Worm (Caenorhabditis elegans) whole organism, L2 larva: ENCODE data around the gene C34C12.9.

ENCODE experiments used
- C34F6.9 ChIP-seq: fragments of 150-350 bp; optimal IDR thresholded peaks from 2 replicates; lab custom pipeline; 2014; ENCODE audit warnings: missing biosample characterization, missing genetic modification characterization
- F13H6.1 ChIP-seq: sonication (generic microtip); optimal IDR thresholded peaks from 2 replicates; lab custom pipeline; 2016; ENCODE audit warnings: missing genetic modification characterization, missing compliant biosample characterization
- R02D3.7 ChIP-seq: fragments of 150-350 bp; optimal IDR thresholded peaks from 2 replicates; lab custom pipeline; 2014; ENCODE audit warnings: missing biosample characterization, missing genetic modification characterization
- Y55F3AM.14 ChIP-seq: fragments of 200-800 bp; sonication (Bioruptor generic); optimal IDR thresholded peaks from 2 replicates; lab custom pipeline; 2018; ENCODE audit warnings: mild to moderate bottlenecking, missing genetic modification characterization, missing compliant biosample characterization
- ZK546.5 ChIP-seq: sonication (generic microtip); optimal IDR thresholded peaks from 2 replicates; lab custom pipeline; 2017; ENCODE audit warnings: missing biosample characterization, missing genetic modification characterization
- alr-1 ChIP-seq: fragments of 150-350 bp; optimal IDR thresholded peaks from 2 replicates; lab custom pipeline; 2014; ENCODE audit warnings: missing biosample characterization, missing genetic modification characterization
- aly-2 ChIP-seq: fragments of 150-350 bp; optimal IDR thresholded peaks from 2 replicates; lab custom pipeline; 2014; ENCODE audit warnings: missing biosample characterization, missing genetic modification characterization
- ama-1 ChIP-seq: fragments of 150-350 bp; optimal IDR thresholded peaks from 2 replicates; lab custom pipeline; 2018; ENCODE audit warnings: inconsistent platforms
- blmp-1 ChIP-seq: sonication (generic microtip); optimal IDR thresholded peaks from 2 replicates; lab custom pipeline; 2017; ENCODE audit warnings: missing genetic modification characterization, mild to moderate bottlenecking, missing compliant biosample characterization, antibody characterized with exemption, moderate library complexity; ENCODE audit not compliant: insufficient read depth
- ceh-16 ChIP-seq: fragments of 150-350 bp; optimal IDR thresholded peaks from 2 replicates; lab custom pipeline; 2014; ENCODE audit warnings: missing biosample characterization, missing genetic modification characterization
- ceh-82 ChIP-seq: fragments of 150-350 bp; optimal IDR thresholded peaks from 2 replicates; lab custom pipeline; 2014; ENCODE audit warnings: missing biosample characterization, missing genetic modification characterization
- crh-2 ChIP-seq: sonication (generic microtip); optimal IDR thresholded peaks from 2 replicates; lab custom pipeline; 2017; ENCODE audit warnings: missing biosample characterization, missing genetic modification characterization
- dmd-4 ChIP-seq: sonication (generic microtip); optimal IDR thresholded peaks from 2 replicates; lab custom pipeline; 2017; ENCODE audit warnings: missing biosample characterization, missing genetic modification characterization
- egl-27 ChIP-seq: sonication (generic microtip); optimal IDR thresholded peaks from 3 replicates; lab custom pipeline; 2017; ENCODE audit warnings: missing biosample characterization, missing genetic modification reagents, missing genetic modification characterization
- elt-1 ChIP-seq: fragments of 150-350 bp; optimal IDR thresholded peaks from 2 replicates; lab custom pipeline; 2014; ENCODE audit warnings: missing biosample characterization, missing genetic modification characterization
- elt-3 ChIP-seq: sonication (generic microtip); optimal IDR thresholded peaks from 2 replicates; lab custom pipeline; 2017; ENCODE audit warnings: missing biosample characterization, missing genetic modification characterization
- fos-1 ChIP-seq: fragments of 150-350 bp; optimal IDR thresholded peaks from 2 replicates; lab custom pipeline; 2014; ENCODE audit warnings: missing biosample characterization, missing genetic modification characterization
- gmeb-1 ChIP-seq: fragments of 150-350 bp; optimal IDR thresholded peaks from 2 replicates; lab custom pipeline; 2014; ENCODE audit warnings: missing biosample characterization, missing genetic modification characterization
- lin-11 ChIP-seq: fragments of 150-350 bp; sonication (generic microtip); optimal IDR thresholded peaks from 2 replicates; lab custom pipeline; 2014; ENCODE audit warnings: missing biosample characterization, missing genetic modification characterization, inconsistent platforms, mixed read lengths
- lin-13 ChIP-seq: fragments of 150-350 bp; optimal IDR thresholded peaks from 2 replicates; lab custom pipeline; 2014; ENCODE audit warnings: missing biosample characterization, missing genetic modification reagents, missing genetic modification characterization
- lin-39 ChIP-seq: fragments of 150-350 bp; optimal IDR thresholded peaks from 2 replicates; lab custom pipeline; 2014; ENCODE audit warnings: missing biosample characterization, missing genetic modification reagents, missing genetic modification characterization
- lsy-2 ChIP-seq, 2 experiments: fragments of 150-350 bp in 1 of 2; sonication (generic microtip) in 1 of 2; optimal IDR thresholded peaks; 2 replicates each; lab custom pipeline; 2014 to 2017; ENCODE audit warnings: missing biosample characterization in 2 of 2, missing genetic modification characterization in 2 of 2
- mab-5 ChIP-seq: fragments of 150-350 bp; optimal IDR thresholded peaks from 2 replicates; lab custom pipeline; 2014; ENCODE audit warnings: missing biosample characterization, missing genetic modification characterization
- mbf-1 ChIP-seq: sonication (generic microtip); optimal IDR thresholded peaks from 2 replicates; lab custom pipeline; 2017; ENCODE audit warnings: missing biosample characterization, missing genetic modification characterization
- mdl-1 ChIP-seq, 2 experiments: fragments of 150-350 bp in 1 of 2; sonication (generic microtip) in 1 of 2; optimal IDR thresholded peaks; 2 replicates each; lab custom pipeline; 2017; ENCODE audit warnings: missing biosample characterization in 2 of 2, missing genetic modification characterization in 2 of 2
- nhr-10 ChIP-seq: sonication (generic microtip); optimal IDR thresholded peaks from 2 replicates; lab custom pipeline; 2017; ENCODE audit warnings: missing biosample characterization, missing genetic modification characterization
- nhr-11 ChIP-seq: fragments of 150-350 bp; optimal IDR thresholded peaks from 2 replicates; lab custom pipeline; 2014; ENCODE audit warnings: missing biosample characterization, missing genetic modification characterization
- nhr-12 ChIP-seq: fragments of 150-350 bp; optimal IDR thresholded peaks from 2 replicates; lab custom pipeline; 2014; ENCODE audit warnings: missing biosample characterization, missing genetic modification characterization
- nhr-129 ChIP-seq: fragments of 150-350 bp; optimal IDR thresholded peaks from 2 replicates; lab custom pipeline; 2014; ENCODE audit warnings: missing biosample characterization, missing genetic modification characterization
- nhr-21 ChIP-seq: fragments of 150-350 bp; optimal IDR thresholded peaks from 2 replicates; lab custom pipeline; 2014; ENCODE audit warnings: missing biosample characterization, missing genetic modification characterization
- nhr-23 ChIP-seq: fragments of 150-350 bp; optimal IDR thresholded peaks from 2 replicates; lab custom pipeline; 2014; ENCODE audit warnings: missing biosample characterization, missing genetic modification reagents, missing genetic modification characterization
- nhr-237 ChIP-seq: fragments of 150-350 bp; optimal IDR thresholded peaks from 2 replicates; lab custom pipeline; 2014; ENCODE audit warnings: missing biosample characterization, missing genetic modification characterization
- nhr-25 ChIP-seq: fragments of 150-350 bp; sonication (generic microtip); optimal IDR thresholded peaks from 3 replicates; lab custom pipeline; 2014; ENCODE audit warnings: missing biosample characterization, missing genetic modification characterization
- nhr-6 ChIP-seq: fragments of 150-350 bp; optimal IDR thresholded peaks from 2 replicates; lab custom pipeline; 2014; ENCODE audit warnings: missing biosample characterization, missing genetic modification characterization
- nhr-77 ChIP-seq: fragments of 150-350 bp; optimal IDR thresholded peaks from 2 replicates; lab custom pipeline; 2014; ENCODE audit warnings: missing biosample characterization, missing genetic modification characterization
- peb-1 ChIP-seq: fragments of 150-350 bp; optimal IDR thresholded peaks from 2 replicates; lab custom pipeline; 2014; ENCODE audit warnings: missing biosample characterization, missing genetic modification characterization
- sem-4 ChIP-seq: fragments of 150-350 bp; optimal IDR thresholded peaks from 2 replicates; lab custom pipeline; 2014; ENCODE audit warnings: missing biosample characterization, missing genetic modification reagents, missing genetic modification characterization
- skn-1 ChIP-seq: sonication (generic microtip); optimal IDR thresholded peaks from 2 replicates; lab custom pipeline; 2017; ENCODE audit warnings: missing biosample characterization, missing genetic modification characterization
- sma-3 ChIP-seq: sonication (generic microtip); optimal IDR thresholded peaks from 2 replicates; lab custom pipeline; 2016; ENCODE audit warnings: missing genetic modification reagents, missing genetic modification characterization, missing compliant biosample characterization
- sma-9 ChIP-seq, 2 experiments: fragments of 150-350 bp in 1 of 2; sonication (generic microtip) in 1 of 2; optimal IDR thresholded peaks; 2 replicates each; lab custom pipeline; 2014 to 2016; ENCODE audit warnings: missing genetic modification characterization in 2 of 2, mild to moderate bottlenecking in 1 of 2, missing biosample characterization in 1 of 2, missing compliant biosample characterization in 1 of 2, missing genetic modification reagents in 1 of 2, moderate library complexity in 1 of 2
- snpc-4 ChIP-seq: fragments of 150-350 bp; optimal IDR thresholded peaks from 2 replicates; lab custom pipeline; 2014; ENCODE audit warnings: missing biosample characterization, missing genetic modification characterization
- unc-39 ChIP-seq: fragments of 150-350 bp; optimal IDR thresholded peaks from 2 replicates; lab custom pipeline; 2014; ENCODE audit warnings: missing biosample characterization, missing genetic modification characterization
- unc-55 ChIP-seq: fragments of 150-350 bp; sonication (generic microtip); optimal IDR thresholded peaks from 3 replicates; lab custom pipeline; 2014; ENCODE audit warnings: missing biosample characterization, missing genetic modification reagents, missing genetic modification characterization
- unc-62 ChIP-seq: fragments of 150-350 bp; optimal IDR thresholded peaks from 2 replicates; lab custom pipeline; 2014; ENCODE audit warnings: missing biosample characterization, missing genetic modification reagents, missing genetic modification characterization
- zag-1 ChIP-seq: fragments of 150-350 bp; optimal IDR thresholded peaks from 2 replicates; lab custom pipeline; 2014; ENCODE audit warnings: missing biosample characterization, missing genetic modification characterization
- ztf-1 ChIP-seq: fragments of 200-800 bp; sonication (Bioruptor generic); conservative IDR thresholded peaks from 2 replicates; pipeline ENCODE4 v1.3.6; 2022; ENCODE audit warnings: missing genetic modification characterization, missing compliant biosample characterization
- ztf-11 ChIP-seq: sonication (generic microtip); optimal IDR thresholded peaks from 2 replicates; lab custom pipeline; 2017; ENCODE audit warnings: missing biosample characterization, missing genetic modification characterization
- ztf-4 ChIP-seq: fragments of 150-350 bp; optimal IDR thresholded peaks from 2 replicates; lab custom pipeline; 2014; ENCODE audit warnings: missing biosample characterization, missing genetic modification characterization

The C34C12.9 gene

ce11 chrIII:3505051-3505548, 29.8 kb upstream of the C34C12.9 start, which contains the start of gene lias-1:
Gene lias-1, minus strand, starts transcription at chrIII:3505101.
- TF ChIP-seq dmd-4 (tag; lab: Kevin White, UChicago) (no peak), R02D3.7 (tag; lab: Kevin White, UChicago) (no peak), nhr-23 (tag; lab: Kevin White, UChicago) (no peak), elt-1 (tag; lab: Kevin White, UChicago) (no peak), zag-1 (tag; lab: Kevin White, UChicago) (peak; percentile 29), egl-27 (no peak), nhr-6 (tag; lab: Kevin White, UChicago) (no peak), peb-1 (tag; lab: Kevin White, UChicago) (no peak), nhr-25 (tag; lab: Kevin White, UChicago) (peak; percentile 86), mdl-1 (tag; optimal IDR thresholded peaks at IDR 0.05; lab: Kevin White, UChicago) (peak in 1 of 2 experiments; percentile 21), ceh-82 (no peak), sma-9 (GFP tag; optimal IDR thresholded peaks at IDR 0.05; lab: Kevin White, UChicago) (peak; percentile 55), sma-9 (tag; optimal IDR thresholded peaks at IDR 0.05; lab: Kevin White, UChicago) (no peak), gmeb-1 (tag; lab: Kevin White, UChicago) (peak; percentile 79), nhr-237 (tag; lab: Kevin White, UChicago) (no peak), nhr-10 (tag; lab: Kevin White, UChicago) (no peak), ztf-11 (tag; lab: Kevin White, UChicago) (no peak), snpc-4 (tag; lab: Kevin White, UChicago) (peak; percentile 57), Y55F3AM.14 (no peak), nhr-21 (tag; lab: Kevin White, UChicago) (peak; percentile 71), mbf-1 (tag; lab: Kevin White, UChicago) (no peak), nhr-11 (tag; lab: Kevin White, UChicago) (no peak), lin-39 (tag; lab: Kevin White, UChicago) (no peak), unc-62 (GFP tag; lab: Kevin White, UChicago) (no peak), alr-1 (tag; lab: Kevin White, UChicago) (no peak), unc-55 (GFP tag; lab: Kevin White, UChicago) (peak; percentile 93), blmp-1 (tag; lab: Kevin White, UChicago) (peak; percentile 75), nhr-129 (peak; percentile 91), mab-5 (peak; percentile 23), unc-39 (no peak), sma-3 (peak; percentile 64), elt-3 (no peak), crh-2 (tag; lab: Kevin White, UChicago) (peak; percentile 88), fos-1 (peak; percentile 76), ceh-16 (tag; lab: Kevin White, UChicago) (peak; percentile 23), nhr-12 (tag; lab: Kevin White, UChicago) (no peak), lin-11 (tag; lab: Kevin White, UChicago) (peak; percentile 69), ZK546.5 (no peak), ztf-4 (tag; lab: Kevin White, UChicago) (peak; percentile 40), lin-13 (peak; percentile 85), F13H6.1 (tag; lab: Kevin White, UChicago) (peak; percentile 60), lsy-2 (tag; optimal IDR thresholded peaks at IDR 0.05; lab: Kevin White, UChicago) (peak; percentile 91 to 98), ama-1 (lab: Kevin White, UChicago) (peak; percentile 49), nhr-77 (no peak), aly-2 (tag; lab: Kevin White, UChicago) (no peak), C34F6.9 (peak; percentile 92), sem-4 (tag; lab: Kevin White, UChicago) (peak; percentile 43), skn-1 (tag; lab: Kevin White, UChicago) (no peak), ztf-1 (GFP tag; lab: Robert Waterston, UW) (no peak)
